Worm (Caenorhabditis elegans) whole organism, L2 larva: ENCODE results near the gene F42A9.6.

Source experiments
- ama-1 ChIP-seq: fragments of 150-350 bp; optimal IDR thresholded peaks from 2 replicates; lab custom pipeline; 2018; ENCODE audit warnings: inconsistent platforms
- elt-3 ChIP-seq: sonication (generic microtip); optimal IDR thresholded peaks from 2 replicates; lab custom pipeline; 2017; ENCODE audit warnings: missing biosample characterization, missing genetic modification characterization
- lin-13 ChIP-seq: fragments of 150-350 bp; optimal IDR thresholded peaks from 2 replicates; lab custom pipeline; 2014; ENCODE audit warnings: missing biosample characterization, missing genetic modification reagents, missing genetic modification characterization
- lin-39 ChIP-seq: fragments of 150-350 bp; optimal IDR thresholded peaks from 2 replicates; lab custom pipeline; 2014; ENCODE audit warnings: missing biosample characterization, missing genetic modification reagents, missing genetic modification characterization
- lsy-2 ChIP-seq, 2 experiments: fragments of 150-350 bp in 1 of 2; sonication (generic microtip) in 1 of 2; optimal IDR thresholded peaks; 2 replicates each; lab custom pipeline; 2014 to 2017; ENCODE audit warnings: missing biosample characterization in 2 of 2, missing genetic modification characterization in 2 of 2
- mab-5 ChIP-seq: fragments of 150-350 bp; optimal IDR thresholded peaks from 2 replicates; lab custom pipeline; 2014; ENCODE audit warnings: missing biosample characterization, missing genetic modification characterization
- nhr-237 ChIP-seq: fragments of 150-350 bp; optimal IDR thresholded peaks from 2 replicates; lab custom pipeline; 2014; ENCODE audit warnings: missing biosample characterization, missing genetic modification characterization
- skn-1 ChIP-seq: sonication (generic microtip); optimal IDR thresholded peaks from 2 replicates; lab custom pipeline; 2017; ENCODE audit warnings: missing biosample characterization, missing genetic modification characterization
- snpc-4 ChIP-seq: fragments of 150-350 bp; optimal IDR thresholded peaks from 2 replicates; lab custom pipeline; 2014; ENCODE audit warnings: missing biosample characterization, missing genetic modification characterization
- unc-62 ChIP-seq: fragments of 150-350 bp; optimal IDR thresholded peaks from 2 replicates; lab custom pipeline; 2014; ENCODE audit warnings: missing biosample characterization, missing genetic modification reagents, missing genetic modification characterization
- ztf-1 ChIP-seq: fragments of 200-800 bp; sonication (Bioruptor generic); conservative IDR thresholded peaks from 2 replicates; pipeline ENCODE4 v1.3.6; 2022; ENCODE audit warnings: missing genetic modification characterization, missing compliant biosample characterization
- ztf-4 ChIP-seq: fragments of 150-350 bp; optimal IDR thresholded peaks from 2 replicates; lab custom pipeline; 2014; ENCODE audit warnings: missing biosample characterization, missing genetic modification characterization

DNA sequence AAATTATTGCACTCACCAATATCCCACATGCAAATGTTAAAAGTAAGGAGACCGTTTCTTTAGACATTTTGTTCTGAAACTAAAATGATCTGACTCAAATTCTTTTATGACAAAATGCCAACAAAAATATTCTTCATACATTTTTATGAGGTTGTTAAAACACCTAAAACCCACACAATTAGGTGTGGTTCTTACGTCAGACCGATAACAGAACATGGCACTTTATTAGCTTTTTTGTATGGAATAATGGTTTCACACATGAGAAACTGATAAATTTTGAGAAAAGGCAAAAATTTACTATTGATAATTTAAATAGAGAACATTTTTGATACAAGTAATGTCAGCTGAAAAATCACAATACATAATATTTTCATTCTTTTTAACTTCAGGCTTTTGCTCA, 44.6 kb downstream of the F42A9.6 start, which contains the start of gene C49C8.5:
- no peak for TF ChIP-seq ztf-4
- no peak for TF ChIP-seq unc-62 (GFP tag; lab: Kevin White, UChicago)
- no peak for TF ChIP-seq lin-39
- TF ChIP-seq ama-1 (lab: Kevin White, UChicago) = no peak
- TF ChIP-seq ztf-1 = no peak
- TF ChIP-seq snpc-4 (tag; lab: Kevin White, UChicago) = no peak
- TF ChIP-seq lsy-2 (tag; optimal IDR thresholded peaks at IDR 0.05; lab: Kevin White, UChicago) = no peak
- TF ChIP-seq nhr-237 (tag; lab: Kevin White, UChicago) = no peak
- no peak for TF ChIP-seq skn-1 (tag; lab: Kevin White, UChicago)
- TF ChIP-seq lin-13 (GFP tag; lab: Kevin White, UChicago) = no peak
- no peak for TF ChIP-seq elt-3 (tag; lab: Kevin White, UChicago)
- TF ChIP-seq mab-5 (tag; lab: Kevin White, UChicago) = no peak
